Worm (Caenorhabditis elegans) whole organism, L4 larva: Measurements from ENCODE around the gene cnep-1.

Experiments used
- R02D3.7 ChIP-seq: fragments of 150-350 bp; sonication (generic microtip); optimal IDR thresholded peaks from 3 replicates; lab custom pipeline; 2014; ENCODE audit warnings: missing biosample characterization, missing genetic modification characterization
- T26A8.4 ChIP-seq: fragments of 200-800 bp; sonication (Bioruptor generic); IDR thresholded peaks from 2 replicates; pipeline ENCODE4 v1.3.6; 2022; ENCODE audit warnings: missing genetic modification characterization, missing compliant biosample characterization
- Y48G9A.11 ChIP-seq: fragments of 200-800 bp; sonication (Bioruptor generic); IDR thresholded peaks from 2 replicates; pipeline ENCODE4 v1.3.6; 2022; ENCODE audit warnings: missing genetic modification reagents, missing genetic modification characterization, missing compliant biosample characterization
- aly-2 ChIP-seq: sonication (generic microtip); optimal IDR thresholded peaks from 2 replicates; lab custom pipeline; 2018; ENCODE audit warnings: missing biosample characterization, missing genetic modification characterization
- ama-1 ChIP-seq: fragments of 150-350 bp; optimal IDR thresholded peaks from 2 replicates; lab custom pipeline; 2014; ENCODE audit warnings: inconsistent platforms, mixed read lengths
- arid-1 ChIP-seq: fragments of 200-800 bp; sonication (Bioruptor generic); conservative IDR thresholded peaks from 2 replicates; pipeline ENCODE4 v1.3.6; 2022; ENCODE audit warnings: missing genetic modification reagents, missing genetic modification characterization, missing compliant biosample characterization
- ces-1 ChIP-seq: fragments of 150-350 bp; sonication (generic microtip); optimal IDR thresholded peaks from 4 replicates; lab custom pipeline; 2014; ENCODE audit warnings: missing biosample characterization, missing genetic modification reagents, missing genetic modification characterization
- ctbp-1 ChIP-seq: fragments of 200-800 bp; sonication (Bioruptor generic); IDR thresholded peaks from 2 replicates; pipeline ENCODE4 v1.3.6; 2022; ENCODE audit warnings: missing genetic modification reagents, missing genetic modification characterization, missing compliant biosample characterization
- daf-12 ChIP-seq: fragments of 150-350 bp; optimal IDR thresholded peaks from 2 replicates; lab custom pipeline; 2014; ENCODE audit warnings: missing biosample characterization, missing genetic modification reagents, missing genetic modification characterization
- daf-16 ChIP-seq, 3 experiments: sonication (generic microtip); optimal IDR thresholded peaks; 2 replicates each; lab custom pipeline; 2016 to 2017; ENCODE audit warnings: missing genetic modification characterization in 3 of 3, missing genetic modification reagents in 3 of 3, mild to moderate bottlenecking in 2 of 3, missing compliant biosample characterization in 2 of 3, missing biosample characterization in 1 of 3, moderate library complexity in 1 of 3
- daf-19 ChIP-seq: fragments of 200-800 bp; sonication (Bioruptor generic); conservative IDR thresholded peaks from 2 replicates; pipeline ENCODE4 v1.3.6; 2022; ENCODE audit warnings: missing genetic modification characterization, missing compliant biosample characterization
- dmd-6 ChIP-seq: fragments of 200-800 bp; sonication (Bioruptor generic); IDR thresholded peaks from 2 replicates; pipeline ENCODE4 v1.3.6; 2022; ENCODE audit warnings: missing genetic modification reagents, missing genetic modification characterization, missing compliant biosample characterization
- dmd-8 ChIP-seq: fragments of 200-800 bp; sonication (Bioruptor generic); IDR thresholded peaks from 2 replicates; pipeline ENCODE4 v1.3.6; 2022; ENCODE audit warnings: missing genetic modification characterization, missing compliant biosample characterization
- dpl-1 ChIP-seq: fragments of 150-350 bp; optimal IDR thresholded peaks from 2 replicates; lab custom pipeline; 2014; ENCODE audit warnings: missing biosample characterization, missing genetic modification reagents, missing genetic modification characterization
- dve-1 ChIP-seq: sonication (generic microtip); optimal IDR thresholded peaks from 2 replicates; lab custom pipeline; 2017; ENCODE audit warnings: antibody characterized with exemption, mild to moderate bottlenecking, missing genetic modification characterization, missing compliant biosample characterization; ENCODE audit not compliant: insufficient read depth
- egl-27 ChIP-seq: sonication (generic microtip); optimal IDR thresholded peaks from 3 replicates; lab custom pipeline; 2017; ENCODE audit warnings: missing biosample characterization, missing genetic modification reagents, missing genetic modification characterization
- fkh-10 ChIP-seq: fragments of 150-350 bp; optimal IDR thresholded peaks from 2 replicates; lab custom pipeline; 2014; ENCODE audit warnings: missing biosample characterization, missing genetic modification reagents, missing genetic modification characterization
- hlh-11 ChIP-seq: fragments of 200-800 bp; sonication (Bioruptor generic); optimal IDR thresholded peaks from 2 replicates; lab custom pipeline; 2018; ENCODE audit warnings: mild to moderate bottlenecking, missing genetic modification characterization, missing compliant biosample characterization
- hlh-30 ChIP-seq: sonication (generic microtip); optimal IDR thresholded peaks from 2 replicates; lab custom pipeline; 2017; ENCODE audit warnings: antibody characterized with exemption, mild to moderate bottlenecking, missing genetic modification characterization, missing compliant biosample characterization; ENCODE audit not compliant: insufficient read depth
- hmg-1.1 ChIP-seq: fragments of 200-800 bp; sonication (Bioruptor generic); IDR thresholded peaks from 2 replicates; pipeline ENCODE4 v1.3.6; 2022; ENCODE audit warnings: missing genetic modification reagents, missing genetic modification characterization, missing compliant biosample characterization
- lin-1 ChIP-seq: fragments of 200-800 bp; sonication (Bioruptor generic); IDR thresholded peaks from 2 replicates; pipeline ENCODE4 v1.3.6; 2022; ENCODE audit warnings: missing genetic modification reagents, missing genetic modification characterization, missing compliant biosample characterization
- lin-15B ChIP-seq: fragments of 150-350 bp; sonication (generic microtip); optimal IDR thresholded peaks from 3 replicates; lab custom pipeline; 2014; ENCODE audit warnings: missing biosample characterization, missing genetic modification characterization
- lin-29 ChIP-seq: fragments of 200-800 bp; sonication (Bioruptor generic); IDR thresholded peaks from 2 replicates; pipeline ENCODE4 v1.3.6; 2022; ENCODE audit warnings: missing genetic modification reagents, missing genetic modification characterization, missing compliant biosample characterization
- lin-38 ChIP-seq: fragments of 200-800 bp; sonication (Bioruptor generic); IDR thresholded peaks from 2 replicates; pipeline ENCODE4 v1.3.6; 2022; ENCODE audit warnings: missing genetic modification reagents, missing genetic modification characterization, missing compliant biosample characterization
- lir-3 ChIP-seq: sonication (generic microtip); optimal IDR thresholded peaks from 2 replicates; lab custom pipeline; 2016; ENCODE audit warnings: mild to moderate bottlenecking, missing genetic modification characterization, missing compliant biosample characterization
- lsy-2 ChIP-seq, 2 experiments: fragments of 150-350 bp in 1 of 2; sonication (generic microtip) in 1 of 2; optimal IDR thresholded peaks; 2 replicates each; lab custom pipeline; 2014 to 2017; ENCODE audit warnings: missing biosample characterization in 2 of 2, missing genetic modification characterization in 2 of 2
- mdl-1 ChIP-seq, 2 experiments: fragments of 150-350 bp in 1 of 2; sonication (generic microtip) in 1 of 2; optimal IDR thresholded peaks; 2 replicates each; lab custom pipeline; 2014 to 2017; ENCODE audit warnings: missing biosample characterization in 2 of 2, missing genetic modification characterization in 2 of 2
- mep-1 ChIP-seq: fragments of 150-350 bp; sonication (generic microtip); optimal IDR thresholded peaks from 3 replicates; lab custom pipeline; 2014; ENCODE audit warnings: missing biosample characterization, missing genetic modification characterization
- mes-2 ChIP-seq: sonication (generic microtip); optimal IDR thresholded peaks from 2 replicates; lab custom pipeline; 2016; ENCODE audit warnings: missing genotype, mild to moderate bottlenecking, missing genetic modification characterization, missing compliant biosample characterization; ENCODE audit not compliant: poor library complexity, severe bottlenecking
- mxl-2 ChIP-seq: fragments of 200-800 bp; sonication (Bioruptor generic); conservative IDR thresholded peaks from 2 replicates; pipeline ENCODE4 v1.3.6; 2022; ENCODE audit warnings: missing genetic modification reagents, missing genetic modification characterization, missing compliant biosample characterization
- mxl-3 ChIP-seq: fragments of 200-800 bp; sonication (Bioruptor generic); optimal IDR thresholded peaks from 2 replicates; lab custom pipeline; 2018; ENCODE audit warnings: mild to moderate bottlenecking, missing genetic modification characterization, missing compliant biosample characterization
- nhr-102 ChIP-seq: sonication (generic microtip); optimal IDR thresholded peaks from 2 replicates; lab custom pipeline; 2016; ENCODE audit warnings: mild to moderate bottlenecking, missing genetic modification characterization, moderate library complexity, missing compliant biosample characterization
- nhr-111 ChIP-seq: fragments of 200-800 bp; sonication (Bioruptor generic); optimal IDR thresholded peaks from 2 replicates; lab custom pipeline; 2018; ENCODE audit warnings: mild to moderate bottlenecking, missing genetic modification characterization, missing compliant biosample characterization
- nhr-237 ChIP-seq: sonication (generic microtip); optimal IDR thresholded peaks from 2 replicates; lab custom pipeline; 2017; ENCODE audit warnings: missing biosample characterization, missing genetic modification characterization
- nhr-25 ChIP-seq: sonication (generic microtip); optimal IDR thresholded peaks from 2 replicates; lab custom pipeline; 2017; ENCODE audit warnings: missing genetic modification characterization, mild to moderate bottlenecking, missing compliant biosample characterization, antibody characterized with exemption, moderate library complexity, borderline replicate concordance; ENCODE audit not compliant: insufficient read depth
- nhr-28 ChIP-seq: fragments of 150-350 bp; optimal IDR thresholded peaks from 2 replicates; lab custom pipeline; 2014; ENCODE audit warnings: missing biosample characterization, missing genetic modification characterization
- nhr-41 ChIP-seq: fragments of 200-800 bp; sonication (Bioruptor generic); IDR thresholded peaks from 2 replicates; pipeline ENCODE4 v1.3.6; 2022; ENCODE audit warnings: missing genetic modification reagents, missing genetic modification characterization, missing compliant biosample characterization
- nhr-42 ChIP-seq: fragments of 200-800 bp; sonication (Bioruptor generic); IDR thresholded peaks from 2 replicates; pipeline ENCODE4 v1.3.6; 2022; ENCODE audit warnings: missing genetic modification characterization, missing compliant biosample characterization
- nhr-48 ChIP-seq: sonication (generic microtip); optimal IDR thresholded peaks from 2 replicates; lab custom pipeline; 2016; ENCODE audit warnings: mild to moderate bottlenecking, missing genetic modification characterization, missing compliant biosample characterization
- php-3 ChIP-seq: fragments of 200-800 bp; sonication (Bioruptor generic); IDR thresholded peaks from 2 replicates; pipeline ENCODE4 v1.3.6; 2022; ENCODE audit warnings: missing genetic modification reagents, missing genetic modification characterization, missing compliant biosample characterization
- pqm-1 ChIP-seq: sonication (generic microtip); optimal IDR thresholded peaks from 2 replicates; lab custom pipeline; 2017; ENCODE audit warnings: missing biosample characterization, missing genetic modification characterization
- sdz-12 ChIP-seq: fragments of 200-800 bp; sonication (Bioruptor generic); optimal IDR thresholded peaks from 2 replicates; lab custom pipeline; 2018; ENCODE audit warnings: mild to moderate bottlenecking, missing genetic modification characterization, missing compliant biosample characterization
- set-16 ChIP-seq: fragments of 200-800 bp; sonication (Bioruptor generic); IDR thresholded peaks from 2 replicates; pipeline ENCODE4 v1.3.6; 2022; ENCODE audit warnings: missing genetic modification reagents, missing genetic modification characterization, missing compliant biosample characterization
- snpc-1.2 ChIP-seq: fragments of 200-800 bp; sonication (Bioruptor generic); IDR thresholded peaks from 2 replicates; pipeline ENCODE4 v1.3.6; 2022; ENCODE audit warnings: missing genetic modification reagents, missing genetic modification characterization, missing compliant biosample characterization
- tra-1 ChIP-seq: fragments of 200-800 bp; sonication (Bioruptor generic); IDR thresholded peaks from 2 replicates; pipeline ENCODE4 v1.3.6; 2022; ENCODE audit warnings: missing genetic modification reagents, missing genetic modification characterization, missing compliant biosample characterization
- unc-130 ChIP-seq: sonication (generic microtip); optimal IDR thresholded peaks from 2 replicates; lab custom pipeline; 2016; ENCODE audit warnings: missing genetic modification reagents, missing genetic modification characterization, missing compliant biosample characterization
- unc-62 ChIP-seq, 3 experiments: fragments of 150-350 bp in 1 of 3; sonication (generic microtip); optimal IDR thresholded peaks in 2 of 3; peaks in 1 of 3; 1 replicate in 1 of 3; 2 replicates in 2 of 3; lab custom pipeline; 2014 to 2017; ENCODE audit warnings: missing biosample characterization in 3 of 3, missing genetic modification characterization in 3 of 3, missing genetic modification reagents in 3 of 3, missing genotype in 1 of 3
- ztf-7 ChIP-seq: fragments of 150-350 bp; optimal IDR thresholded peaks from 2 replicates; lab custom pipeline; 2014; ENCODE audit warnings: missing biosample characterization, missing genetic modification characterization

The cnep-1 gene

DNA sequence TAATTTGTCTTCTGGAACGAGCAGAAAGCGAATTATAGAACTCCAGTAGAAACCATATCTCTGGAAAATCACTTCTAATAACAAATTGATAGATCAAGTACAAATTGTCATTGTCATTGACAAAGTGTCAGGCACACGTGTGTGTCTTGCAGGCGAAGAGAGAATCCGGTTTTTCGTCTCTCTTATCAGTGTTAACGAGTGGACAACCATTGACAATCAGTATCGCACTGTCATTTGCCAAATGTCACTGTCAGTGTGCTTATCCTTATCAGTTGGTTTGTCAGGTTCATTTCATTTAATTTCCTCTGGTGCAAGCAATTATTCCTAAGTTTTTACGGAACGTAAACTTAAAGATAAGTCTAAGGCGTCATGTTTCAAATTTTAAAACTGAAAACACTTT is 36.6 kb upstream of the cnep-1 start (continued):
- TF ChIP-seq ama-1 (lab: Kevin White, UChicago) (no peak), ctbp-1 (GFP tag; lab: Robert Waterston, UW) (no peak), tra-1 (GFP tag; lab: Robert Waterston, UW) (peak; percentile 34; the same call in 1 of the 2 replicates), mxl-2 (no peak), dmd-6 (GFP tag; lab: Robert Waterston, UW) (peak; percentile 79), mxl-3 (GFP tag; lab: Kevin White, UChicago) (peak; percentile 94), dmd-8 (no peak), daf-12 (no peak), lin-1 (GFP tag; lab: Robert Waterston, UW) (0 out of 2 replicates have a peak, but pooled peaks have one; percentile 22), R02D3.7 (tag; lab: Kevin White, UChicago) (no peak), nhr-237 (tag; lab: Kevin White, UChicago) (no peak), sdz-12 (GFP tag; lab: Kevin White, UChicago) (no peak), T26A8.4 (no peak), nhr-28 (peak; percentile 14), fkh-10 (GFP tag; lab: Kevin White, UChicago) (no peak), Y48G9A.11 (GFP tag; lab: Robert Waterston, UW) (no peak), nhr-42 (no peak), snpc-1.2 (no peak), dve-1 (tag; lab: Kevin White, UChicago) (peak; percentile 29), nhr-111 (GFP tag; lab: Kevin White, UChicago) (no peak), unc-130 (GFP tag; lab: Kevin White, UChicago) (no peak), lir-3 (tag; lab: Kevin White, UChicago) (no peak), ces-1 (GFP tag; lab: Kevin White, UChicago) (no peak), aly-2 (tag; lab: Kevin White, UChicago) (no peak)

- TF ChIP-seq unc-62 (GFP tag; optimal IDR thresholded peaks at IDR 0.05 in 1 of 2; lab: Kevin White, UChicago) = peak in 1 of 2 experiments; percentile 31
- no peak for TF ChIP-seq unc-62 (tag; optimal IDR thresholded peaks at IDR 0.05; lab: Kevin White, UChicago)
- TF ChIP-seq egl-27 (tag; lab: Kevin White, UChicago) = no peak
- peak; percentile 14 for TF ChIP-seq mxl-3 (GFP tag; lab: Kevin White, UChicago)
- TF ChIP-seq lin-15B = no peak
- TF ChIP-seq T26A8.4 = no peak
- TF ChIP-seq nhr-102 (tag; lab: Kevin White, UChicago) = peak; percentile 84
- no peak for TF ChIP-seq daf-16 (GFP tag; optimal IDR thresholded peaks at IDR 0.05; lab: Kevin White, UChicago)
- peak; percentile 99 for TF ChIP-seq daf-16 (tag; optimal IDR thresholded peaks at IDR 0.05; lab: Kevin White, UChicago)
- TF ChIP-seq tra-1 (GFP tag; lab: Robert Waterston, UW) = peak; percentile 13; the same call in 1 of the 2 replicates
- no peak for TF ChIP-seq dpl-1
- no peak for TF ChIP-seq lin-29 (GFP tag; lab: Robert Waterston, UW)
- TF ChIP-seq snpc-1.2 = no peak
- peak; percentile 92 for TF ChIP-seq php-3
- peak; percentile 9 for TF ChIP-seq pqm-1 (tag; lab: Kevin White, UChicago)
- TF ChIP-seq mdl-1 (tag; optimal IDR thresholded peaks at IDR 0.05; lab: Kevin White, UChicago) = peak in 1 of 2 experiments; percentile 21
- TF ChIP-seq dve-1 (tag; lab: Kevin White, UChicago) = peak; percentile 78
- TF ChIP-seq nhr-28 = peak; percentile 74
- no peak for TF ChIP-seq mes-2 (tag; lab: Kevin White, UChicago)
- TF ChIP-seq hlh-11 = peak; percentile 80
- no peak for TF ChIP-seq mep-1 (tag; lab: Kevin White, UChicago)
- TF ChIP-seq ztf-7 (tag; lab: Kevin White, UChicago) = peak; percentile 8
- no peak for TF ChIP-seq nhr-25 (tag; lab: Kevin White, UChicago)
- peak in 1 of 2 experiments; percentile 11 for TF ChIP-seq lsy-2 (tag; optimal IDR thresholded peaks at IDR 0.05; lab: Kevin White, UChicago)
- TF ChIP-seq nhr-48 (tag; lab: Kevin White, UChicago) = peak; percentile 83
- peak; percentile 31 for TF ChIP-seq hlh-30 (tag; lab: Kevin White, UChicago)
- no peak for TF ChIP-seq set-16
- no peak for TF ChIP-seq lin-38 (GFP tag; lab: Robert Waterston, UW)
- no peak for TF ChIP-seq daf-19 (GFP tag; lab: Robert Waterston, UW)
- no peak for TF ChIP-seq arid-1 (GFP tag; lab: Robert Waterston, UW)
- TF ChIP-seq hmg-1.1 (GFP tag; lab: Robert Waterston, UW) = no peak
- peak; percentile 81 for TF ChIP-seq dmd-6 (GFP tag; lab: Robert Waterston, UW)
- TF ChIP-seq nhr-41 (GFP tag; lab: Robert Waterston, UW) = no peak
Measured at ce11 chrII:7277257-7277656, 32.9 kb upstream of the cnep-1 start.
